Worm (Caenorhabditis elegans): Measurements from ENCODE around the gene fipr-9.

Gene fipr-9

DNA sequence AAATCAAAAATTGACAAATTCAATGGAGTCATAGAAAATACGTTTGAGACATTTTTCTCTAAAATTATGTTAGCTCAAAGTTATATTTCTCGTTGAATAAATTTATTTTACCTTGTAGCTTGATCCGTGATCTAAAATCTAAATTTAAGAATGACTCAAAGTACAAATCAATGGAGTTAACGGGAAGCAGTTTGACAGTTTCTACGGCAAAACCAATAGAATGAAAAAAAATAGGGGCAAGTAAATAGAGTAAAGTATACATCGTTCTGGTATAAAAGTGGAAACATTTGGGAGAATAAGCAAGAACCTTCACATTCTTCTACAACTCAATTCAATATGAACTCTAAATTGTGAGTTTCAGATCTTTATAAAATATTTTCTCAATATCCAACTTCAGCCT is 9.5 kb downstream of the fipr-9 start, which contains the start of gene fipr-6:
Gene fipr-6, plus strand, starts transcription at position 301 of the 400 bp plus-strand sequence.
- TF ChIP-seq ztf-23 (GFP tag; IDR thresholded peaks at IDR 0.05) (no peak), cog-1 (tag; optimal IDR thresholded peaks at IDR 0.05) (no peak), ref-1 (GFP tag; conservative IDR thresholded peaks at IDR 0.05) (no peak), klf-2 (GFP tag; conservative IDR thresholded peaks at IDR 0.05) (no peak), ztf-29 (GFP tag; IDR thresholded peaks at IDR 0.05) (no peak), tab-1 (GFP tag; IDR thresholded peaks at IDR 0.05) (no peak), flt-1 (GFP tag; IDR thresholded peaks at IDR 0.05) (no peak), T22C8.4 (GFP tag; IDR thresholded peaks at IDR 0.05) (no peak), med-1 (GFP tag; optimal IDR thresholded peaks at IDR 0.05; ENCODE audit: insufficient read depth) (no peak)

DNA sequence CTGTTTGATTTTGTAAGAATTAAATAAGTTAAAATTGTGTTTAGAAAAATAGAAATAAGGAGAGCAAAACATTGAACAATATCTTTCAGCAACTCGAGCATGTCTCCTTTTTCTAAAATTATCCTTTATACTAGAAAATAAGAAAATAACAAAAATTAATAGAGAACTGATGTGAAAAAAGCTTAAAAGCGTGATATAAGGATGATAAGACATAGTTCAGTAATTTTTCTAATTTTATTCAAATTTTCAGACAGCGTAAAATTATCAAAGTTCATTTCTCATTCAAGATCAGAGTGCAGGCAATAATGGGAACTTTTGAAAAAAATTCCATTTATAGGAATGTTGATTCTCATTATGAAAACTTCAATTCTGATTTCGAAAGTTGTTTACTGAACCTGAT is 11.9 kb downstream of the fipr-9 start, which contains the start of gene str-182:
Gene str-182, minus strand, starts transcription at position 101 of the 400 bp plus-strand sequence.
- TF ChIP-seq ztf-29 (GFP tag; IDR thresholded peaks at IDR 0.05) (no peak), ztf-23 (GFP tag; IDR thresholded peaks at IDR 0.05) (no peak), tab-1 (GFP tag; IDR thresholded peaks at IDR 0.05) (no peak), T22C8.4 (GFP tag; IDR thresholded peaks at IDR 0.05) (no peak), med-1 (GFP tag; optimal IDR thresholded peaks at IDR 0.05; ENCODE audit: insufficient read depth) (no peak), ref-1 (GFP tag; conservative IDR thresholded peaks at IDR 0.05) (no peak), cog-1 (tag; optimal IDR thresholded peaks at IDR 0.05) (no peak), klf-2 (GFP tag; conservative IDR thresholded peaks at IDR 0.05) (no peak), flt-1 (GFP tag; IDR thresholded peaks at IDR 0.05) (no peak)

DNA sequence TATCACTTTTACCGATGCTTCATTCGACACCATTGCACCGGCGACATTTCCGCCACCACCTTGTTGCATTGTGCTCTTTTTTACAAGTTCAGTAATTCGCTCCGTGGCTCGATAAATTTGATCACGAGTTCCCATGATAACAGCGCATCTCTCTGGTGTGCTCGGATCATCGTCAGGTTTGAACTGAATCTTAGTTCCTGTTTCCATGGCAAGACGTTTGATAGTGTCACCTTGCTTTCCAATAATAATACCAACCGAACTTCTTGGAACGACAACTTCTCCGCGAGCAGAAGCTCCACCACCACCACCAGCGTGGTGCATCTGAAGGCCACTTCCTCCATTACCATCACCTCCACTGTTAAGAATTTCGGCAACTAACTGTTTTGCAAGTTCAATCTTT is 15.7 kb downstream of the fipr-9 start:
- TF ChIP-seq ztf-23 (GFP tag; IDR thresholded peaks at IDR 0.05) (no peak), T22C8.4 (GFP tag; IDR thresholded peaks at IDR 0.05) (no peak), med-1 (GFP tag; optimal IDR thresholded peaks at IDR 0.05; ENCODE audit: insufficient read depth) (no peak), tab-1 (GFP tag; IDR thresholded peaks at IDR 0.05) (no peak), ztf-29 (GFP tag; IDR thresholded peaks at IDR 0.05) (no peak), flt-1 (GFP tag; IDR thresholded peaks at IDR 0.05) (no peak), cog-1 (tag; optimal IDR thresholded peaks at IDR 0.05) (no peak), ref-1 (GFP tag; conservative IDR thresholded peaks at IDR 0.05) (no peak), klf-2 (GFP tag; conservative IDR thresholded peaks at IDR 0.05) (no peak)

DNA sequence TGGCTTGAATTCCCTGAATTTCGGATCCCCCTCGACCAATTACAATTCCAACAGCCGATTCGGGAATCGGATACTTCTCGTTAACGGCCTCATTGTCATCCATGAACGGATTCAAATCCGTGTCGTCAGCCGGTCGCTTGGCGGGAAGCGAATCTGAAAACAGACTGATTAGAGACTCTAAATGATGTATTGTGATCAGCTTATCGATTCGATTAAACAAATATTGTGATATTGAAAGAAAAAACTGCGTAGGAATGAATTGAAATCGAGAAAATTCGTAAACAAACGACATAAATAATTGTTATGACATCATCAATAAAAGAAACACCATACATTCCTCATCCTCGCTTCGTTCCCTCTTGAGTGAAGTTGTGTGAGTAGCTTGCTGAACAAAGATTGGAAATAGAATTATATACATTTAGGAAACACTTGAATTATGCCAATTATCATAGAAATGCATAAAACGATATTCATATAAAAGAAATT is 16.5 kb downstream of the fipr-9 start:
- TF ChIP-seq med-1 (GFP tag; optimal IDR thresholded peaks at IDR 0.05; ENCODE audit: insufficient read depth) (no peak), cog-1 (tag; optimal IDR thresholded peaks at IDR 0.05) (no peak), tab-1 (GFP tag; IDR thresholded peaks at IDR 0.05) (no peak), ztf-23 (GFP tag; IDR thresholded peaks at IDR 0.05) (no peak), klf-2 (GFP tag; conservative IDR thresholded peaks at IDR 0.05) (no peak), ref-1 (GFP tag; conservative IDR thresholded peaks at IDR 0.05) (no peak), ztf-29 (GFP tag; IDR thresholded peaks at IDR 0.05) (no peak)

DNA sequence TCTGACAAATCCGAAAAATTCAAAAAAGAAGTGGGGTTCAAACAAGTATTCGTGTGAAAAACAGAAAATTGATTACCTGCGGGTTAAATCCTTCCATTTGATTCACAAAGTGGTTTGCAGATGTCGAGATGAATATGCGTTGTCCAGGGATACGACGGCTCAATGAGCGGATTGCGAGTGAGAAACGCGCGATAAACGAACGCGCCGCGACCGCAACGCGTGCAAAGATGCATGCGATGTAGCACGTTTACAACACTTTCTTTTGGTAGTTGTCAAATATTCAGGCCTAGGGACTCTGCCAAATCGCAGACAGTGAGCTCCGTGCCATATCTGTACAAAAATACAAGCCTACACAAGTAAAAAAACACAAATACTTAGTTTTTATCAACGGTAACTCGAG is 17.2 kb downstream of the fipr-9 start, which contains the start of gene fubl-1:
Gene fubl-1, minus strand, starts transcription at position 202 of the 400 bp plus-strand sequence.
- TF ChIP-seq tab-1 (GFP tag; IDR thresholded peaks at IDR 0.05) (0 out of 2 replicates have a peak, but pooled peaks have one; percentile 46), T22C8.4 (GFP tag; IDR thresholded peaks at IDR 0.05) (no peak), ztf-23 (GFP tag; IDR thresholded peaks at IDR 0.05) (no peak), cog-1 (tag; optimal IDR thresholded peaks at IDR 0.05) (no peak)

DNA sequence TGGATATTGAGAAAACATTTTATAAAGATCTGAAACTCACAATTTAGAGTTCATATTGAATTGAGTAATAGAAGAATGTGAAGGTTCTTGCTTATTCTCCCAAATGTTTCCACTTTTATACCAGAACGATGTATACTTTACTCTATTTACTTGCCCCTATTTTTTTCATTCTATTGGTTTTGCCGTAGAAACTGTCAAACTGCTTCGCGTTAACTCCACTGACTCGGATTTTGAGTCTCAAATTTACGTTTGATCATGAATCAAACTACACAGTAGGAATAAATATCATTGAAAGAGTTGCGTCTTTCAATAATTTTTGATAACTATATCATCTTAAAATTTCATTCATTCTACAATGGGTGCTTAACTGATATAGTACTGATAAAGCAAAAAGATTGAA is 18.4 kb downstream of the fipr-9 start, which contains the start of gene fipr-8:
Gene fipr-8, minus strand, starts transcription at position 101 of the 400 bp plus-strand sequence.
- no peak for TF ChIP-seq T22C8.4 (GFP tag; IDR thresholded peaks at IDR 0.05)
- TF ChIP-seq ref-1 (GFP tag; conservative IDR thresholded peaks at IDR 0.05): no peak
- no peak for TF ChIP-seq cog-1 (tag; optimal IDR thresholded peaks at IDR 0.05)
- TF ChIP-seq ztf-23 (GFP tag; IDR thresholded peaks at IDR 0.05): no peak
- no peak for TF ChIP-seq klf-2 (GFP tag; conservative IDR thresholded peaks at IDR 0.05)
- no peak for TF ChIP-seq flt-1 (GFP tag; IDR thresholded peaks at IDR 0.05)
- TF ChIP-seq med-1 (GFP tag; optimal IDR thresholded peaks at IDR 0.05; ENCODE audit: insufficient read depth): no peak
- no peak for TF ChIP-seq tab-1 (GFP tag; IDR thresholded peaks at IDR 0.05)

DNA sequence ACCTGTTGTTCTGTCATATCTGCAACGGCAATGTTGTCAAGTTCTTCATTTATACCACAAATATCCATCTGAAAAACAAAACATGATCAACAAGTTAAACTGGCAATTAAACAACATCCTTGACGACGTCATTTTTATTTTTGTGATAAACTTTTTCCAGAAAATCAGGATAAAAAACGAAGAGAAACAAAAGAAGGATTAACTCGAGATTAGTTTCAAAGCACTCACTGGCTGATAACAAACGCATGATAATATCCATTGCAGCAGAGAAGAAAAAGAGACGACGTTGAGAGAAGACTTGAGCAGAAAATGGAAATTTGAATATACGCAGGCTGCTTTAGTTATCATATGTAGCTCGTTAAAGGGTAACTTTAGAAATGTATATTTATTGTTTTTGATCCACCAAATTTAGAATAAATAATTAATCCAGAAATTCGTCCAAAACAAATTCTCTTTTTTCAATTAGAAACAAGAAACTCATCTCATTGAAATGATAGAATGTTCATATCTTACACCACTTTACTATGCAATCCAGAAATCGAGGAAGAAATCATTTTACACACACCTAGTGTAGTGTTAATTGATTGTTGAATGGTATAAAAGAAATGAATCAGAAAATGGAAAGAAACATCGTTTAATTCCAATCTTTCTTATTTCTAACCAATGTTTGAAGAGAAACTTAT is 19.8 kb downstream of the fipr-9 start, which contains the start of the genes C12D8.21 and col-148:
Gene C12D8.21, minus strand, starts transcription at position 68 of the 683 bp plus-strand sequence.
Gene col-148, plus strand, starts transcription at position 633 of the 683 bp plus-strand sequence.
- no peak for TF ChIP-seq ztf-23 (GFP tag; IDR thresholded peaks at IDR 0.05)
- no peak for TF ChIP-seq cog-1 (tag; optimal IDR thresholded peaks at IDR 0.05)
- no peak for TF ChIP-seq ref-1 (GFP tag; conservative IDR thresholded peaks at IDR 0.05)
- TF ChIP-seq med-1 (GFP tag; optimal IDR thresholded peaks at IDR 0.05; ENCODE audit: insufficient read depth): no peak
- no peak for TF ChIP-seq flt-1 (GFP tag; IDR thresholded peaks at IDR 0.05)
- TF ChIP-seq ztf-29 (GFP tag; IDR thresholded peaks at IDR 0.05): no peak
- TF ChIP-seq tab-1 (GFP tag; IDR thresholded peaks at IDR 0.05): no peak
- no peak for TF ChIP-seq T22C8.4 (GFP tag; IDR thresholded peaks at IDR 0.05)
- no peak for TF ChIP-seq klf-2 (GFP tag; conservative IDR thresholded peaks at IDR 0.05)

DNA sequence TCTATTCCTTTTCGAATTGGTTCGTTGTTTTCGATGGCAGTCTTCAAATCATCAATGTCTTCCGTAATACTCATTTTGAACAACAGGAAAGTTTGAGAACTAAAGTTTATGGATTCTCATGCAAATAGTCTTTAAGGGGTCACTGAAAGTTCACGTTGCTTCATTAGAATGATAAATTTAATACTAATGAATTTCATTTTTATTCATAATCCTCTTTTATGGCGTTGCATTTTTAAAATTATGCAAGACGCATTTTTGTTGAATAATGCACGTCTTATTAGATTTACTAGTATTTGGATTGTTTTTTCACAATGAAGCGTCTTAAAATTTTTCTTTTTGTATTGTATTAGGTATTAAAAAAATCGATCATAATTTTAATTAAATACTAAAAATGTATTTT is 21.6 kb downstream of the fipr-9 start, which contains the start of gene C12D8.9:
Gene C12D8.9, minus strand, starts transcription at position 101 of the 400 bp plus-strand sequence.
- TF ChIP-seq flt-1 (GFP tag; IDR thresholded peaks at IDR 0.05): no peak
- TF ChIP-seq cog-1 (tag; optimal IDR thresholded peaks at IDR 0.05): no peak
- no peak for TF ChIP-seq tab-1 (GFP tag; IDR thresholded peaks at IDR 0.05)
- TF ChIP-seq T22C8.4 (GFP tag; IDR thresholded peaks at IDR 0.05): no peak
- TF ChIP-seq ref-1 (GFP tag; conservative IDR thresholded peaks at IDR 0.05): no peak

DNA sequence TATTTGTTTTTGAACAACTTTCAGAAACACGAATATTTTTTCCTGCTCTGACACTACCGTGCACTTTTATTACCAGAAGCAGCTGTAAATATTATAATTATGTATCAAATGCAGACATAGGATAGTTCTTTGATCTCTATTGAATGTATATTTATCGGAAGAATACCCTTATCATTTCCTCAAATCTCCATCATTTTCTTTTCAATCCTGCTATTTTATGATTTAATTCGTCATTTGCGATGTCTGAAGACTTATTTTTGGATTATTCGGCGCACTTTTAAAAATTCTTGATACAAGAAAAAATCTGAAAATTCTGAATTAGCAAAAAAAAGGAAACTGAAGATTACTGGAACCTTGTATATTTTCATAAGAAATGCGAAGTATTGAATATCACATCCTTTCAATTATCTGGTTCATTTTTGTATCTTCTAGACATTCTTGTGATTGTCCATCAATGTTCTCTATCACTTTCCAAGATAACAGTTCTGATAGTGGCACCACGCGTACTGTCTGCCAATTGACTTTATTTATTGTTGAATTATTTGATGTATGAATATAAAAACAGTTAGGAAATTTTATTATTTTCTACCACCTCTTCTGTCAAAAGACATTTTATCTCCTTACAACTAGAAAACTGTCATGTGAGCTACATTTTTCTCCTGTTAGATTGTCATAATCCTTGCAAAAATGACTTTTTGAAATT is 22.7 kb downstream of the fipr-9 start:
- TF ChIP-seq T22C8.4 (GFP tag; IDR thresholded peaks at IDR 0.05) (no peak), cog-1 (tag; optimal IDR thresholded peaks at IDR 0.05) (no peak), flt-1 (GFP tag; IDR thresholded peaks at IDR 0.05) (no peak), ztf-23 (GFP tag; IDR thresholded peaks at IDR 0.05) (no peak), ref-1 (GFP tag; conservative IDR thresholded peaks at IDR 0.05) (no peak), tab-1 (GFP tag; IDR thresholded peaks at IDR 0.05) (no peak), klf-2 (GFP tag; conservative IDR thresholded peaks at IDR 0.05) (no peak), ztf-29 (GFP tag; IDR thresholded peaks at IDR 0.05) (no peak), med-1 (GFP tag; optimal IDR thresholded peaks at IDR 0.05; ENCODE audit: insufficient read depth) (no peak)

Measured in whole organism, midembryonic.